Fruit fly (Drosophila melanogaster): ENCODE data around the gene CG32645.
A peak's percentile ranks its signal among the peaks of the same experiment; 100 is the strongest.

The CG32645 gene

dm6 chrX:13116438-13117243 lies 22.4 kb upstream of the CG32645 start:
- peak; percentile 13 for TF ChIP-seq CG34406 (GFP tag; optimal IDR thresholded peaks at IDR 0.05)
- no peak; the same call in 2 of the 3 replicates for TF ChIP-seq CG8119 (GFP tag; IDR thresholded peaks at IDR 0.05)
- TF ChIP-seq lz (GFP tag; optimal IDR thresholded peaks at IDR 0.05), result peak; percentile 7
- no peak for TF ChIP-seq CG11762 (GFP tag; optimal IDR thresholded peaks at IDR 0.05; ENCODE audit: insufficient read depth)
- no peak for TF ChIP-seq CG8319 (GFP tag; optimal IDR thresholded peaks at IDR 0.05)
- TF ChIP-seq Eip93F (GFP tag; optimal IDR thresholded peaks at IDR 0.05), result no peak
- TF ChIP-seq CG6854 (GFP tag; optimal IDR thresholded peaks at IDR 0.05), result peak; percentile 25
- no peak for TF ChIP-seq esn (GFP tag; optimal IDR thresholded peaks at IDR 0.05)
- no peak for TF ChIP-seq CG11902 (GFP tag; optimal IDR thresholded peaks at IDR 0.05)
- no peak for TF ChIP-seq CG8632 (GFP tag; optimal IDR thresholded peaks at IDR 0.05)
- TF ChIP-seq Gug (GFP tag; IDR thresholded peaks at IDR 0.05), result no peak
- TF ChIP-seq Eip78C (GFP tag), result peak; percentile 92
- TF ChIP-seq Blimp-1 (GFP tag; optimal IDR thresholded peaks at IDR 0.05), result peak; percentile 6
- TF ChIP-seq CG6163 (GFP tag; IDR thresholded peaks at IDR 0.05), result peak; percentile 65; the same call in 2 of the 3 replicates
- peak; percentile 6 for TF ChIP-seq pdm3 (GFP tag; optimal IDR thresholded peaks at IDR 0.05)
- TF ChIP-seq CG11294 (GFP tag; IDR thresholded peaks at IDR 0.05), result no peak
- no peak for TF ChIP-seq Sox15 (GFP tag; optimal IDR thresholded peaks at IDR 0.05)
- peak; percentile 74 for TF ChIP-seq CG9139 (GFP tag; optimal IDR thresholded peaks at IDR 0.05)
- TF ChIP-seq vri (GFP tag; optimal IDR thresholded peaks at IDR 0.05), result no peak
- TF ChIP-seq CG6808 (GFP tag; optimal IDR thresholded peaks at IDR 0.05), result peak; percentile 73
- TF ChIP-seq fd85E (GFP tag; optimal IDR thresholded peaks at IDR 0.05), result no peak
- peak; percentile 39; the same call in 1 of the 3 replicates for TF ChIP-seq eg (GFP tag; IDR thresholded peaks at IDR 0.05)
- TF ChIP-seq Eip75B (GFP tag; optimal IDR thresholded peaks at IDR 0.05), result no peak
- TF ChIP-seq CG16779 (tag; optimal IDR thresholded peaks at IDR 0.05), result peak; percentile 31
- peak; percentile 24 for TF ChIP-seq Met (GFP tag; optimal IDR thresholded peaks at IDR 0.05)
- peak; percentile 27 for TF ChIP-seq OdsH (GFP tag; optimal IDR thresholded peaks at IDR 0.05)
- TF ChIP-seq CG6276 (GFP tag; optimal IDR thresholded peaks at IDR 0.05), result peak; percentile 14
- TF ChIP-seq net (GFP tag; optimal IDR thresholded peaks at IDR 0.05), result peak; percentile 34
- TF ChIP-seq salr (GFP tag; optimal IDR thresholded peaks at IDR 0.05), result peak in 1 of 2 experiments; percentile 15
- no peak for TF ChIP-seq CG7368 (GFP tag; optimal IDR thresholded peaks at IDR 0.05)
- TF ChIP-seq Sox102F (GFP tag; optimal IDR thresholded peaks at IDR 0.05), result no peak
- TF ChIP-seq CG10669 (GFP tag; optimal IDR thresholded peaks at IDR 0.05), result peak; percentile 35
- peak; percentile 70 for TF ChIP-seq svp (GFP tag)
- TF ChIP-seq CG6792 (GFP tag; optimal IDR thresholded peaks at IDR 0.05), result no peak
- TF ChIP-seq topi (GFP tag; optimal IDR thresholded peaks at IDR 0.05), result peak; percentile 21
- TF ChIP-seq acj6 (GFP tag; optimal IDR thresholded peaks at IDR 0.05), result no peak
- TF ChIP-seq CG1621 (tag; optimal IDR thresholded peaks at IDR 0.05), result peak; percentile 38
- no peak for TF ChIP-seq Hr38 (GFP tag; optimal IDR thresholded peaks at IDR 0.05)
- peak; percentile 31 for TF ChIP-seq Ets96B (tag; optimal IDR thresholded peaks at IDR 0.05)
- TF ChIP-seq dsx (GFP tag; optimal IDR thresholded peaks at IDR 0.05; ENCODE audit: poor library complexity, severe bottlenecking), result peak; percentile 43
- TF ChIP-seq ss (GFP tag; optimal IDR thresholded peaks at IDR 0.05), result peak; percentile 88 to 90
- peak; percentile 40 for TF ChIP-seq spab (GFP tag; optimal IDR thresholded peaks at IDR 0.05)
- no peak for TF ChIP-seq Lpt (GFP tag; optimal IDR thresholded peaks at IDR 0.05)
- TF ChIP-seq dac (GFP tag; optimal IDR thresholded peaks at IDR 0.05), result no peak
- TF ChIP-seq Smox (GFP tag; optimal IDR thresholded peaks at IDR 0.05), result no peak
- TF ChIP-seq Hr4 (GFP tag; optimal IDR thresholded peaks at IDR 0.05), result peak; percentile 12
- TF ChIP-seq CG31627 (GFP tag; optimal IDR thresholded peaks at IDR 0.05), result no peak
- TF ChIP-seq Ets21C (GFP tag; optimal IDR thresholded peaks at IDR 0.05), result no peak
- peak; percentile 33 for TF ChIP-seq CG3032 (tag; optimal IDR thresholded peaks at IDR 0.05)
- TF ChIP-seq Hr39 (GFP tag; optimal IDR thresholded peaks at IDR 0.05), result no peak
- peak; percentile 2 for TF ChIP-seq CG3919 (GFP tag; optimal IDR thresholded peaks at IDR 0.05)

Measured in whole organism, prepupa.